Fruit fly (Drosophila melanogaster) whole organism, prepupa: ENCODE data around the gene TwdlJ.

Experiments
- CG11762 ChIP-seq: fragments of 200-800 bp; sonication (Bioruptor generic); optimal IDR thresholded peaks from 3 replicates; lab custom pipeline; 2016; ENCODE audit warnings: missing biosample characterization, missing genetic modification characterization; ENCODE audit not compliant: insufficient read depth
- CG16779 ChIP-seq: fragments of 200-800 bp; sonication (Bioruptor generic); optimal IDR thresholded peaks from 3 replicates; lab custom pipeline; 2017; ENCODE audit warnings: missing biosample characterization, mild to moderate bottlenecking, missing genetic modification characterization
- CG3032 ChIP-seq: fragments of 200-800 bp; optimal IDR thresholded peaks from 2 replicates; lab custom pipeline; 2019; ENCODE audit warnings: missing biosample characterization, mild to moderate bottlenecking, missing genetic modification characterization, moderate library complexity
- CG32006 ChIP-seq: fragments of 200-800 bp; sonication (Bioruptor generic); optimal IDR thresholded peaks from 3 replicates; lab custom pipeline; 2017; ENCODE audit warnings: missing biosample characterization, mild to moderate bottlenecking, missing genetic modification characterization
- CG34406 ChIP-seq: fragments of 200-800 bp; sonication (Bioruptor generic); optimal IDR thresholded peaks from 3 replicates; lab custom pipeline; 2016; ENCODE audit warnings: missing biosample characterization, missing genetic modification characterization
- CG6163 ChIP-seq: fragments of 200-800 bp; sonication (Bioruptor generic); IDR thresholded peaks from 3 replicates; pipeline ENCODE4 v1.3.6; 2022; ENCODE audit warnings: missing biosample characterization, missing genetic modification characterization
- CG6792 ChIP-seq: fragments of 200-800 bp; sonication (Bioruptor generic); optimal IDR thresholded peaks from 3 replicates; lab custom pipeline; 2016; ENCODE audit warnings: missing biosample characterization, missing genetic modification characterization
- CG6808 ChIP-seq: fragments of 200-800 bp; sonication (Bioruptor generic); optimal IDR thresholded peaks from 3 replicates; lab custom pipeline; 2017; ENCODE audit warnings: missing biosample characterization, missing genetic modification characterization, mild to moderate bottlenecking, moderate library complexity, missing genetic modification reagents
- CG8119 ChIP-seq: fragments of 200-800 bp; sonication (Bioruptor generic); IDR thresholded peaks from 3 replicates; pipeline ENCODE4 v1.3.6; 2022; ENCODE audit warnings: missing biosample characterization, missing genetic modification characterization
- CG8632 ChIP-seq: fragments of 200-800 bp; sonication (Bioruptor generic); optimal IDR thresholded peaks from 3 replicates; lab custom pipeline; 2016; ENCODE audit warnings: missing biosample characterization, missing genetic modification characterization
- Eip78C ChIP-seq: fragments of 200-800 bp; sonication (Bioruptor generic); peaks from one replicate; lab custom pipeline; 2016; ENCODE audit warnings: missing biosample characterization, missing genetic modification characterization
- Ets21C ChIP-seq: fragments of 200-800 bp; sonication (Bioruptor generic); optimal IDR thresholded peaks from 3 replicates; lab custom pipeline; 2016; ENCODE audit warnings: missing biosample characterization, missing genetic modification characterization
- Ets96B ChIP-seq: fragments of 200-800 bp; optimal IDR thresholded peaks from 2 replicates; lab custom pipeline; 2019; ENCODE audit warnings: missing biosample characterization, mild to moderate bottlenecking, missing genetic modification characterization, moderate library complexity
- Hr39 ChIP-seq: fragments of 200-800 bp; sonication (Bioruptor generic); optimal IDR thresholded peaks from 2 replicates; lab custom pipeline; 2016; ENCODE audit warnings: missing biosample characterization, missing genetic modification characterization
- Hr4 ChIP-seq: fragments of 200-800 bp; sonication (Bioruptor generic); optimal IDR thresholded peaks from 3 replicates; lab custom pipeline; 2016; ENCODE audit warnings: missing biosample characterization, missing genetic modification characterization
- Lpt ChIP-seq: fragments of 200-800 bp; sonication (Bioruptor generic); optimal IDR thresholded peaks from 3 replicates; lab custom pipeline; 2016; ENCODE audit warnings: missing biosample characterization, missing genetic modification characterization
- OdsH ChIP-seq: fragments of 200-800 bp; sonication (Bioruptor generic); optimal IDR thresholded peaks from 3 replicates; lab custom pipeline; 2016; ENCODE audit warnings: missing biosample characterization, missing genetic modification characterization
- Sox14 ChIP-seq: fragments of 200-800 bp; sonication (Bioruptor generic); optimal IDR thresholded peaks from 3 replicates; lab custom pipeline; 2016; ENCODE audit warnings: missing biosample characterization, missing genetic modification characterization
- Sox15 ChIP-seq: fragments of 200-800 bp; sonication (Bioruptor generic); optimal IDR thresholded peaks from 3 replicates; lab custom pipeline; 2016; ENCODE audit warnings: missing biosample characterization, missing genetic modification characterization
- achi ChIP-seq: fragments of 200-800 bp; sonication (Bioruptor generic); optimal IDR thresholded peaks from 3 replicates; lab custom pipeline; 2016; ENCODE audit warnings: missing biosample characterization, missing genetic modification characterization
- dsx ChIP-seq: fragments of 200-800 bp; optimal IDR thresholded peaks from 3 replicates; lab custom pipeline; 2019; ENCODE audit warnings: missing biosample characterization, mild to moderate bottlenecking, missing genetic modification characterization, moderate library complexity; ENCODE audit not compliant: poor library complexity, severe bottlenecking
- esn ChIP-seq: fragments of 200-800 bp; sonication (Bioruptor generic); optimal IDR thresholded peaks from 2 replicates; lab custom pipeline; 2016; ENCODE audit warnings: missing biosample characterization, mild to moderate bottlenecking, missing genetic modification characterization, moderate library complexity
- fd59A ChIP-seq: fragments of 200-800 bp; sonication (Bioruptor generic); optimal IDR thresholded peaks from 2 replicates; lab custom pipeline; 2017; ENCODE audit warnings: missing biosample characterization, mild to moderate bottlenecking, missing genetic modification characterization, missing genetic modification reagents
- salr ChIP-seq, 2 experiments: fragments of 200-800 bp; sonication (Bioruptor generic); optimal IDR thresholded peaks; 3 replicates each; lab custom pipeline; 2016 to 2018; ENCODE audit warnings: missing biosample characterization in 2 of 2, missing genetic modification characterization in 2 of 2, mild to moderate bottlenecking in 1 of 2

The TwdlJ gene

DNA sequence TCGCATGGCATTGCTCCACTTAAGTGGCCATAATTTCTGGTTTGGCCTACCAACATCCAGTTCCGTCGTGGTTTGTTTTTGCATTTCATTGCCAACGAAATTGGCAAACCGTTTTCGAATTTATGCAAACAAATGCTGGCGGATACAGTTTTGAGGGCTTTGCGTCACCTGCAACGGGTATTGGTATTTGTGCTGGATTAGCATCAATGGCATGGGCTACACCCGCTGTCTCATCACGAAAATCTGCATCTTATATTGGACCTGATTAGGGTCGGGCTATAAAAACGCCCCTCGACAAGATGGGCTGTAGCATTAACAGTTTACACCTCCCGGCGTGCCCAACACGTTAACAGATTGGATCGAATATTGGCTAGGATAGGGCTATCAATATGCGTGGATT is 26.4 kb downstream of the TwdlJ start, which contains the start of gene Tb:
Gene Tb (plus strand): TSS at position 301 of the 400 bp plus-strand sequence.
- no peak for TF ChIP-seq Hr4
- no peak for TF ChIP-seq CG6792
- TF ChIP-seq CG16779: no peak
- TF ChIP-seq CG6808 (GFP tag; lab: Kevin White, UChicago): no peak
- TF ChIP-seq Ets96B (tag; lab: Kevin White, UChicago): no peak
- TF ChIP-seq CG6163 (GFP tag; lab: Robert Waterston, UW): no peak
- no peak for TF ChIP-seq Sox15 (GFP tag; lab: Kevin White, UChicago)
- TF ChIP-seq CG8119 (GFP tag; lab: Robert Waterston, UW): no peak
- TF ChIP-seq OdsH: no peak
- TF ChIP-seq CG3032 (tag; lab: Kevin White, UChicago): no peak
- no peak for TF ChIP-seq esn (GFP tag; lab: Kevin White, UChicago)
- TF ChIP-seq Ets21C (GFP tag; lab: Kevin White, UChicago): no peak
- no peak for TF ChIP-seq CG8632 (GFP tag; lab: Kevin White, UChicago)
- no peak for TF ChIP-seq salr (GFP tag; optimal IDR thresholded peaks at IDR 0.05; lab: Kevin White, UChicago)
- no peak for TF ChIP-seq CG11762
- no peak for TF ChIP-seq dsx (GFP tag; lab: Kevin White, UChicago)
- TF ChIP-seq Sox14 (GFP tag; lab: Kevin White, UChicago): no peak
- no peak for TF ChIP-seq Lpt (GFP tag; lab: Kevin White, UChicago)

DNA sequence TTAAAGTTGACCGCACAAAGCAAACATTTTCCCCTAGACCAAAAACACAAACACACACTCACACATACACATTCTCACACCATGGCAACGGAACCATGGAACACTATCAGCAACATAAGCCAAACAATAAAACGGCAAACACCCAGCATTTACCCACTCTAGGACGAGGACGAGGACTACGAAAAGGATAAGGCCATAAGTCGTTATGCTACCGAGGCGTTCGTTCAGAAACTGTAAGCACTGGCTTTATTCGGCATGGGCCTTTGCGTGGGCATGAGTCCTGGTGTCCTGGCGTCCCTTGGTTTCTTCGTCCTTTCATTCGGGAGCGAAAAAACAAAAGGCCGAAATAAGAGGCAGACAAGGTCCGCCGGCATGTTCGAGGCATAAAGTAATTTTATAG is 40.6 kb downstream of the TwdlJ start:
- TF ChIP-seq Hr39 (GFP tag; lab: Kevin White, UChicago): no peak
- TF ChIP-seq CG8632 (GFP tag; lab: Kevin White, UChicago): no peak
- TF ChIP-seq Eip78C (GFP tag; lab: Kevin White, UChicago): no peak
- TF ChIP-seq fd59A (GFP tag; lab: Kevin White, UChicago): no peak
- no peak for TF ChIP-seq CG34406 (GFP tag; lab: Kevin White, UChicago)

DNA sequence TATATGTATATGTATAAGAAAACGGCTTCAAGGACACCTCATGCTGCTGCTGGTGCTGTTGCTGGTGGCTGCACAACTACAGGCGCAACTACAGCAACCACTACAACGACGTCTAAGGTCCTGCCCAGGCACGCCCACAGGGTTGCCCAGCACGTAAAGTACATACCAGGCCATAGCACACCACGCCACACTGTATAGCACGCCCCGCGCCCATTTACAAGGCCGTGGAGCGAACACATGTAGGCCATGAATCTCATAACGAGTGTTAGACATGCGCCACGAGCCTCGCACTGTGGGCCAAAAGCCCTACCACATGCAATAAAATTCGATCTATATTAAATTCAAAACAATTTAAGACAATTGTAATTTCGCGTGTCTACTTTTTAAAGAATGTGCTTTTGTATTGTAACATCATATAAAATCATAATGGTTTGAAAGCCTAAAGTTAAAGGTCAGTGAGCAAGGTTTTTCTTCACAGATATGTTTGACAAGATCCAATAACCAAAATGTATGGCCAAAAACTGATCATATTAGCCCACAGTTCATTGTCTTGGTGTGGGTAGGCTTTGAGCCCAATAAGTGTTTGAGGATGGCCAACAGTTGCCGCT is 41.9 kb downstream of the TwdlJ start:
- TF ChIP-seq achi (GFP tag; lab: Kevin White, UChicago) (no peak), CG32006 (GFP tag; lab: Kevin White, UChicago) (peak; percentile 6)
